Fruit fly (Drosophila melanogaster) whole organism: ENCODE measurements around the gene CG9951.

Source experiments
- CG8478 ChIP-seq: fragments of >200 bp; optimal IDR thresholded peaks from 2 replicates; lab custom pipeline; 2018; ENCODE audit warnings: inconsistent platforms
- Dll ChIP-seq: fragments of >200 bp; optimal IDR thresholded peaks from 2 replicates; lab custom pipeline; 2017
- EcR ChIP-seq, 2 experiments: fragments of >200 bp; optimal IDR thresholded peaks; 2 replicates each; lab custom pipeline; 2017; ENCODE audit warnings: missing biosample characterization in 2 of 2, missing genetic modification characterization in 2 of 2, missing genetic modification reagents in 2 of 2
- pan ChIP-seq: fragments of >200 bp; optimal IDR thresholded peaks from 2 replicates; lab custom pipeline; 2017
- psq ChIP-seq: fragments of >200 bp; optimal IDR thresholded peaks from 2 replicates; lab custom pipeline; 2017
- usp ChIP-seq: fragments of >200 bp; optimal IDR thresholded peaks from 2 replicates; lab custom pipeline; 2017; ENCODE audit warnings: missing biosample characterization, missing genetic modification characterization, mixed read lengths

DNA sequence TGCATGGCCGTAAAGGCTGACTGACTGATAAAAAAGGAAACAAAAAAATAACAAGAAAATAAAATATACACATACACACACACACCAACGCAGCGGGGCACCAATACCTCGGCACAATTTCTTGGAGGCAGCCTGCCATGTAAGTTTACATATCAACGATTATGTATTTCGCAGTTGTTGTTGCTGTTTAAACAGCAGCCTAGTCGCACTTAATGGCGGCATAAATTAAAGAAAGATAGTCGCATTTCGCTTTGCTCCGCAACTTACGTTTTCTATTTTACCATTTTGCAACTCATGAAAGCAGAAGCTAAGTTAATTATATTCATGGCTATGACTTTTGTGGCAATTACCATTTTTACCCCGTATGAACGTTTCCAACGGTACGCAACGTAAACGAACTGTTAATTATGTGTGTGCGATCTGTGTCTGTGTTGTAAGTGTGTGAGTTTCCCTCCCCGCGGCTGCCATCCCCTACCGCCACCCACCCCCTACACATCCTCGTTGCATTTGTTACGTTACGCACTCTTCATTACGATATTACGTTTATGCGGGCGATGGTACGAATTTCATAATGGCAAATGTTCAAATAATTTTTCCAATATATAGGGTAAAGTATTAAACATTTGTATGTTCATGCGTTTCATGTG, 8.5 kb upstream of the CG9951 start:
- no peak for TF ChIP-seq CG8478 (lab: Kevin White, UChicago)
- TF ChIP-seq psq (lab: Kevin White, UChicago): no peak
- no peak for TF ChIP-seq usp (GFP tag; lab: Kevin White, UChicago)
- no peak for TF ChIP-seq pan (lab: Kevin White, UChicago)
- no peak for TF ChIP-seq Dll (lab: Kevin White, UChicago)
- no peak for TF ChIP-seq EcR (GFP tag; optimal IDR thresholded peaks at IDR 0.05; lab: Kevin White, UChicago)
